Fruit fly (Drosophila melanogaster) whole organism, wandering third instar larva: ENCODE data around the gene Ada2a.

ENCODE experiments used
- CG32264 ChIP-seq: fragments of 200-800 bp; sonication (Bioruptor generic); optimal IDR thresholded peaks from 2 replicates; lab custom pipeline; 2016; ENCODE audit warnings: missing biosample characterization, missing genetic modification characterization
- GATAd ChIP-seq: sonication (Bioruptor generic); optimal IDR thresholded peaks from 2 replicates; lab custom pipeline; 2016; ENCODE audit warnings: missing biosample characterization, missing genetic modification characterization
- HLH106 ChIP-seq: fragments of 200-800 bp; optimal IDR thresholded peaks from 3 replicates; lab custom pipeline; 2019; ENCODE audit warnings: missing biosample characterization, mild to moderate bottlenecking, missing genetic modification characterization, moderate library complexity
- Hr83 ChIP-seq: fragments of 200-300 bp; sonication (Bioruptor generic); optimal IDR thresholded peaks from 2 replicates; lab custom pipeline; 2016; ENCODE audit warnings: missing biosample characterization, mild to moderate bottlenecking, missing genetic modification characterization, moderate library complexity; ENCODE audit not compliant: poor library complexity, severe bottlenecking
- OdsH ChIP-seq: fragments of 200-800 bp; sonication (Bioruptor generic); optimal IDR thresholded peaks from 2 replicates; lab custom pipeline; 2016; ENCODE audit warnings: missing biosample characterization, mild to moderate bottlenecking, missing genetic modification characterization
- br ChIP-seq: fragments of 200-800 bp; sonication (Bioruptor generic); optimal IDR thresholded peaks from 2 replicates; lab custom pipeline; 2016; ENCODE audit warnings: missing biosample characterization, missing genetic modification characterization
- dl ChIP-seq, 2 experiments: fragments of 175-275, 200-275 bp in 1 of 2; fragments of 200-275 bp in 1 of 2; sonication (Bioruptor generic); optimal IDR thresholded peaks; lab custom pipeline; 2018; ENCODE audit warnings: mild to moderate bottlenecking in 2 of 2, missing biosample characterization in 2 of 2, missing genetic modification characterization in 2 of 2, moderate library complexity in 2 of 2; ENCODE audit not compliant: partially characterized antibody in 2 of 2, insufficient read depth in 1 of 2
- dsf ChIP-seq: sonication (Bioruptor generic); optimal IDR thresholded peaks from 2 replicates; lab custom pipeline; 2016; ENCODE audit warnings: missing biosample characterization, missing genetic modification characterization, borderline replicate concordance
- sage ChIP-seq: fragments of 200-800 bp; sonication (Bioruptor generic); optimal IDR thresholded peaks from 2 replicates; lab custom pipeline; 2016; ENCODE audit warnings: missing biosample characterization, mild to moderate bottlenecking, missing genetic modification characterization
- tai ChIP-seq: sonication (Bioruptor generic); optimal IDR thresholded peaks from 2 replicates; lab custom pipeline; 2016; ENCODE audit warnings: missing biosample characterization, missing genetic modification characterization
- usp ChIP-seq: fragments of >200 bp; optimal IDR thresholded peaks from 2 replicates; lab custom pipeline; 2017; ENCODE audit warnings: missing biosample characterization, missing genetic modification characterization

DNA sequence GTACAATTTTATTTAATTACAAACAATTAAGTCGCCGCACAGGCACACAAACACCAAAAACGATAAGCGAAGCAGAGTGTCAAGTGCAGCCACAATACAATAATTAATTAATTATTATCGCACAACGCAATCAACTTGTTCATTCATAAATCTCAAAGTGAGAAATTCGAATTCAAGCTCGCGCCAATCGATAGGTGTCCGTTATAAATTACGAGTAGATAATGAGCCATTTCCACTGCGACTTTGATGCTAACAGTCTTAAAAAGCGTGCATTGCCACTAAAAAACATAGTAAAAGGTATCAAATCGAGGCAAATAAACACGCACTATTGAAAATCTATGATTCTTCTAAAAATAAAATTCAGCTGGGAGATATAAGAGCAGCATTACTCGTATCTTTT lies 25.1 kb downstream of the Ada2a start:
- TF ChIP-seq sage (GFP tag; lab: Kevin White, UChicago) (no peak), tai (GFP tag; lab: Kevin White, UChicago) (no peak), CG32264 (GFP tag; lab: Kevin White, UChicago) (no peak), HLH106 (no peak), Hr83 (GFP tag; lab: Kevin White, UChicago) (no peak), usp (GFP tag; lab: Kevin White, UChicago) (no peak), dsf (GFP tag; lab: Kevin White, UChicago) (no peak), GATAd (no peak), dl (GFP tag; optimal IDR thresholded peaks at IDR 0.05; lab: Kevin White, UChicago; ENCODE audit: insufficient read depth in 1 of 2, partially characterized antibody in 2 of 2) (no peak), OdsH (no peak), br (no peak)
